Fruit fly (Drosophila melanogaster) whole organism, adult: Measurements from ENCODE around the gene Elo68alpha.
A peak's percentile ranks its signal among the peaks of the same experiment; 100 is the strongest.

Source experiments
- CG11617 ChIP-seq: fragments of 200-800 bp; sonication (Bioruptor generic); optimal IDR thresholded peaks from 2 replicates; lab custom pipeline; 2017; ENCODE audit warnings: mild to moderate bottlenecking, missing biosample characterization, missing genetic modification reagents, missing genetic modification characterization
- CG1620 ChIP-seq: fragments of 200-800 bp; sonication (Bioruptor generic); optimal IDR thresholded peaks from 2 replicates; lab custom pipeline; 2016; ENCODE audit warnings: missing biosample characterization, missing genetic modification characterization
- CG33017 ChIP-seq: fragments of 200-800 bp; sonication (Bioruptor generic); optimal IDR thresholded peaks from 2 replicates; lab custom pipeline; 2018; ENCODE audit warnings: missing biosample characterization, mild to moderate bottlenecking, missing genetic modification characterization, moderate library complexity
- CG5204 ChIP-seq: fragments of 200-800 bp; sonication (Bioruptor generic); optimal IDR thresholded peaks from 2 replicates; lab custom pipeline; 2016; ENCODE audit warnings: missing biosample characterization, missing genetic modification characterization
- CG7045 ChIP-seq: fragments of 200-800 bp; sonication (Bioruptor generic); optimal IDR thresholded peaks from 2 replicates; lab custom pipeline; 2017; ENCODE audit warnings: missing biosample characterization, mild to moderate bottlenecking, missing genetic modification characterization
- Clk ChIP-seq: fragments of 200-800 bp; sonication (Bioruptor generic); optimal IDR thresholded peaks from 2 replicates; lab custom pipeline; 2017; ENCODE audit warnings: missing biosample characterization, missing genetic modification characterization
- cnc ChIP-seq, 2 experiments: fragments of >200 bp; optimal IDR thresholded peaks; 2 replicates each; lab custom pipeline; 2017
- kay ChIP-seq: fragments of 200-800 bp; sonication (Bioruptor generic); peaks from one replicate; lab custom pipeline; 2016; ENCODE audit warnings: missing biosample characterization, missing genetic modification characterization, borderline replicate concordance
- ovo ChIP-seq: fragments of 200-800 bp; sonication (Bioruptor generic); optimal IDR thresholded peaks from 2 replicates; lab custom pipeline; 2016; ENCODE audit warnings: missing biosample characterization, missing genetic modification characterization
- tj ChIP-seq: fragments of 200-800 bp; sonication (Bioruptor generic); optimal IDR thresholded peaks from 3 replicates; lab custom pipeline; 2017; ENCODE audit warnings: missing biosample characterization, mild to moderate bottlenecking, missing genetic modification characterization, moderate library complexity
- toe ChIP-seq: fragments of 200-800 bp; sonication (Bioruptor generic); optimal IDR thresholded peaks from 2 replicates; lab custom pipeline; 2016; ENCODE audit warnings: missing biosample characterization, missing genetic modification characterization

DNA sequence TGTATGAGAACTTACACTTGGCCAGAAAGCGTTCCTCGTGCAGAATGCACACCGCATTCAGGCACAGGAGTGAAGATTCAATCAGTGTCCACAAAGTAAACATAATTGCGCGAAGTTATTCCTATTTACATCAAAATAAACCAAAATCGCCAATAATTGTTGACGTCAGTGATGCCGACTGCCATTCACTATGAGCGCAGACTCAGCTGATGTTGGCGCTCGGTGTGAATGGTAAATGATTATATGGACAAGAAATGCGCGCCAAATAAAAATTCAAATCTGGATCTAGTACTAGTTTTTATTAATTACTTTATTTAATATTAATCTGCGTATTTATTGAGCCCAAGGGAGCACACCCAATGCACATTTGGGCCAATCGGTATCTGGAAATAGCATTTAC, 40.4 kb downstream of the Elo68alpha start, which contains the start of gene CG32069:
- TF ChIP-seq toe (GFP tag; lab: Kevin White, UChicago) (no peak), Clk (GFP tag; lab: Kevin White, UChicago) (no peak), tj (peak; percentile 11), CG7045 (GFP tag; lab: Kevin White, UChicago) (no peak), CG11617 (GFP tag; lab: Kevin White, UChicago) (no peak), CG33017 (tag; lab: Kevin White, UChicago) (no peak), kay (GFP tag; lab: Kevin White, UChicago) (no peak), cnc (optimal IDR thresholded peaks at IDR 0.05; lab: Kevin White, UChicago) (no peak), CG5204 (no peak), CG1620 (GFP tag; lab: Kevin White, UChicago) (no peak), ovo (GFP tag; lab: Kevin White, UChicago) (no peak)
